Worm (Caenorhabditis elegans): Measurements from ENCODE around the gene Y38H6C.15.

- TF ChIP-seq ama-1 (optimal IDR thresholded peaks at IDR 0.05), result no peak
- no peak for TF ChIP-seq snpc-4 (tag; optimal IDR thresholded peaks at IDR 0.05)
- TF ChIP-seq ceh-82 (tag; optimal IDR thresholded peaks at IDR 0.05), result no peak
Observed at ce11 chrV:20497537-20497936, 38.6 kb downstream of the Y38H6C.15 start.

All from whole organism, L2 larva.